Fruit fly (Drosophila melanogaster): Measurements from ENCODE around the gene pygo.

pygo gene

DNA sequence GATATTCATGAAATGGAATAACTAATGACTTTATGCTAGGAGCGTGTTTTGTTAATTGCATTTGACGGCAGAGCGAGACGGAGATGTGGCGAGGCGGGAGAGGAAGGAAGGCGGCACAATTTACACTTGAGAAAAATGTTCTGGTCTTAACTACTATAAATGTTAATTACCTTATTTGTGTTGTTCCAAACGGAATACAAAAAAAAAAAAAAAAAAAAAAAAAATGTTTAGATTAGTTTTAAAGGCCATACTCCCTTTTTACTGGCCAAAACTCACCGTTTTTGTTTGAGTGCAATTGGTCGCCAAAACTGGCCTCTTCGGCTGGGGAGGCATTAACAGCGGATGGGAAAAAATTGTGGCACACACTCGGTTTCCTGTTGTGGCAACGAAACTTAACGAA lies 46.7 kb upstream of the pygo start (continued):
- TF ChIP-seq salr (GFP tag; optimal IDR thresholded peaks at IDR 0.05), result peak in 1 of 2 experiments; percentile 1
- TF ChIP-seq Eip93F (GFP tag; optimal IDR thresholded peaks at IDR 0.05), result no peak
- TF ChIP-seq CG6792 (GFP tag; optimal IDR thresholded peaks at IDR 0.05), result no peak
- TF ChIP-seq Smox (GFP tag; optimal IDR thresholded peaks at IDR 0.05), result no peak

DNA sequence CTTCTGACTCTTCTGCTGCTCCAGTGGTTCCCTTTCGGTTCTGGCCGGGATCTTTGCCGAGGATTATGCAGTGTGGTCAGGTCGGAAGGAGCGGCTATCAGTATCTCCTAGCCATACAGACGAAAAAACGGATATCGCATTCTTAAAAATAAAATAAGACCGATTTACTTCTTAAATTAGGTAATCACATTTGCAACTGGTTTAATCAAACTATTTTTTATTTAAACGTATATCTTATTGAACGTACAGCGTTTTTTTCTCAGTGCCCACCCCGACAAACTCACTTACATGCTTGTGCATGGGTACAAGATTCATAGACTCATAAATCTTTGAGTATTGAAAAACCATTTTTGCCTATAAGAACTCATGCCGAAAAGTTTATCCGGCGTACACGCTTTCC lies 45.7 kb upstream of the pygo start:
- TF ChIP-seq spab (GFP tag; optimal IDR thresholded peaks at IDR 0.05) (no peak), CG8319 (GFP tag; optimal IDR thresholded peaks at IDR 0.05) (no peak), Met (GFP tag; optimal IDR thresholded peaks at IDR 0.05) (no peak), CG4318 (GFP tag; optimal IDR thresholded peaks at IDR 0.05) (no peak), CG31627 (GFP tag; optimal IDR thresholded peaks at IDR 0.05) (no peak), fkh (GFP tag; optimal IDR thresholded peaks at IDR 0.05) (no peak)

- TF ChIP-seq acj6 (GFP tag; optimal IDR thresholded peaks at IDR 0.05), result no peak
- no peak for TF ChIP-seq fd59A (GFP tag; optimal IDR thresholded peaks at IDR 0.05)
- TF ChIP-seq Sox102F (GFP tag; optimal IDR thresholded peaks at IDR 0.05), result no peak
- no peak for TF ChIP-seq lz (GFP tag; optimal IDR thresholded peaks at IDR 0.05)
- TF ChIP-seq CG16779 (tag; optimal IDR thresholded peaks at IDR 0.05), result no peak
- TF ChIP-seq vri (GFP tag; optimal IDR thresholded peaks at IDR 0.05), result no peak
- no peak for TF ChIP-seq achi (GFP tag; optimal IDR thresholded peaks at IDR 0.05)
- TF ChIP-seq Ets96B (tag; optimal IDR thresholded peaks at IDR 0.05), result no peak
- TF ChIP-seq topi (GFP tag; optimal IDR thresholded peaks at IDR 0.05), result no peak
- TF ChIP-seq CG6163 (GFP tag; IDR thresholded peaks at IDR 0.05), result no peak
- TF ChIP-seq Sox14 (GFP tag; optimal IDR thresholded peaks at IDR 0.05), result no peak
- TF ChIP-seq CG11902 (GFP tag; optimal IDR thresholded peaks at IDR 0.05), result no peak
- no peak for TF ChIP-seq Met (GFP tag; optimal IDR thresholded peaks at IDR 0.05)
- TF ChIP-seq CG11762 (GFP tag; optimal IDR thresholded peaks at IDR 0.05; ENCODE audit: insufficient read depth), result no peak
- no peak for TF ChIP-seq net (GFP tag; optimal IDR thresholded peaks at IDR 0.05)
- TF ChIP-seq CG1621 (tag; optimal IDR thresholded peaks at IDR 0.05), result no peak
- TF ChIP-seq CG6276 (GFP tag; optimal IDR thresholded peaks at IDR 0.05), result no peak
Observed at dm6 chr3R:31622648-31623047, 42.1 kb upstream of the pygo start.

- TF ChIP-seq topi (GFP tag; optimal IDR thresholded peaks at IDR 0.05), result no peak
- no peak for TF ChIP-seq CG6276 (GFP tag; optimal IDR thresholded peaks at IDR 0.05)
- no peak for TF ChIP-seq acj6 (GFP tag; optimal IDR thresholded peaks at IDR 0.05)
- TF ChIP-seq Ets21C (GFP tag; optimal IDR thresholded peaks at IDR 0.05), result no peak
- TF ChIP-seq CG34406 (GFP tag; optimal IDR thresholded peaks at IDR 0.05), result no peak
Observed at dm6 chr3R:31621814-31622213, 41.3 kb upstream of the pygo start, which contains the start of gene kek6. TSS of gene kek6 (plus strand) at chr3R:31622136.

- TF ChIP-seq CG11762 (GFP tag; optimal IDR thresholded peaks at IDR 0.05; ENCODE audit: insufficient read depth) (no peak), fkh (GFP tag; optimal IDR thresholded peaks at IDR 0.05) (peak; percentile 44), acj6 (GFP tag; optimal IDR thresholded peaks at IDR 0.05) (no peak), dsx (GFP tag; optimal IDR thresholded peaks at IDR 0.05; ENCODE audit: poor library complexity, severe bottlenecking) (peak; percentile 13)
Observed at dm6 chr3R:31617801-31618200, 37.3 kb upstream of the pygo start, which contains the start of gene pasha. TSS of gene pasha (plus strand) at chr3R:31617977.

DNA sequence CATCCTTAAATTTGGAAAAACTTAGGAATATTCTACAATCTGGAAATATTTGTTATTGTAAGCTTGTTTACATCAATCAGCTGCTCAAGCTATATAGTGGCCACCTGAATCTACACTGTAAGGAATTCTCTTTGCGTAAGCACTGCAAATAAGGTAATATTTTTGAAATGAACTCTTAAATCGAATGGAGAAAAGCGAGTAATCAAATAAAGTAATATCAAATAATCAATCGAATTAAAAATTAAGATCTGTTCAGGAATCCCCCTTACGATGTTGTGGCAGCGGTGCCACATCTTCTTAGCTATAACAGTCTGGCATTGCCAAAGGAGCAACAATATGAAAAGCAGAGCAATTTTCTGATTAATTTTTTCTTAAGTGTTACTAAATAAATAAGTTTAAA lies 35.5 kb upstream of the pygo start, which contains the start of the genes Mnat9 and CG1792:
TSS of gene Mnat9 (minus strand) at position 160 of the 400 bp plus-strand sequence.
TSS of gene CG1792 (plus strand) at position 303 of the 400 bp plus-strand sequence.
- TF ChIP-seq ss (GFP tag; optimal IDR thresholded peaks at IDR 0.05), result peak; percentile 90 to 95
- TF ChIP-seq CG16779 (tag; optimal IDR thresholded peaks at IDR 0.05), result peak; percentile 92
- peak; percentile 100 for TF ChIP-seq eg (GFP tag; IDR thresholded peaks at IDR 0.05)
- peak; percentile 99 for TF ChIP-seq Hr4 (GFP tag; optimal IDR thresholded peaks at IDR 0.05)
- peak; percentile 99 for TF ChIP-seq CG3919 (GFP tag; optimal IDR thresholded peaks at IDR 0.05)
- peak; percentile 98 for TF ChIP-seq achi (GFP tag; optimal IDR thresholded peaks at IDR 0.05)
- TF ChIP-seq CG15336 (GFP tag; IDR thresholded peaks at IDR 0.05), result peak; percentile 98
- TF ChIP-seq Hr38 (GFP tag; optimal IDR thresholded peaks at IDR 0.05), result peak; percentile 96
- peak; percentile 98 for TF ChIP-seq dsx (GFP tag; optimal IDR thresholded peaks at IDR 0.05; ENCODE audit: poor library complexity, severe bottlenecking)
- peak; percentile 98 for TF ChIP-seq CG8632 (GFP tag; optimal IDR thresholded peaks at IDR 0.05)
- peak; percentile 91 for TF ChIP-seq fd85E (GFP tag; optimal IDR thresholded peaks at IDR 0.05)
- TF ChIP-seq Eip75B (GFP tag; optimal IDR thresholded peaks at IDR 0.05), result peak; percentile 99
- TF ChIP-seq Gug (GFP tag; IDR thresholded peaks at IDR 0.05), result peak; percentile 99
- TF ChIP-seq Ets21C (GFP tag; optimal IDR thresholded peaks at IDR 0.05), result peak; percentile 99
- peak; percentile 100 for TF ChIP-seq OdsH (GFP tag; optimal IDR thresholded peaks at IDR 0.05)
- peak; percentile 98 to 99 for TF ChIP-seq salr (GFP tag; optimal IDR thresholded peaks at IDR 0.05)
- TF ChIP-seq CG10631 (GFP tag; optimal IDR thresholded peaks at IDR 0.05), result peak; percentile 99
- TF ChIP-seq net (GFP tag; optimal IDR thresholded peaks at IDR 0.05), result peak; percentile 99
- TF ChIP-seq CG10669 (GFP tag; optimal IDR thresholded peaks at IDR 0.05), result peak; percentile 99
- TF ChIP-seq CG8319 (GFP tag; optimal IDR thresholded peaks at IDR 0.05), result peak; percentile 99
